Fruit fly (Drosophila melanogaster) whole organism, embryonic: Measurements from ENCODE around the gene Rsph1.

Source experiments
- Atf3 ChIP-seq: fragments of 200-800 bp; sonication (Bioruptor generic); optimal IDR thresholded peaks from 3 replicates; lab custom pipeline; 2016; ENCODE audit warnings: missing biosample characterization, missing genetic modification characterization
- CG10321 ChIP-seq: fragments of 200-800 bp; sonication (Bioruptor generic); IDR thresholded peaks from 2 replicates; pipeline ENCODE4 v1.3.6; 2022; ENCODE audit warnings: missing biosample characterization, missing genetic modification characterization
- CG10979 ChIP-seq: fragments of 200-800 bp; sonication (Bioruptor generic); optimal IDR thresholded peaks from 2 replicates; lab custom pipeline; 2018; ENCODE audit warnings: missing biosample characterization, mild to moderate bottlenecking, missing genetic modification characterization, moderate library complexity
- CG12299 ChIP-seq: fragments of 200-800 bp; sonication (Bioruptor generic); optimal IDR thresholded peaks from 2 replicates; lab custom pipeline; 2018; ENCODE audit warnings: missing biosample characterization, mild to moderate bottlenecking, missing genetic modification characterization
- CG13287 ChIP-seq: fragments of 200-800 bp; sonication (Bioruptor generic); IDR thresholded peaks from 2 replicates; pipeline ENCODE4 v1.3.6; 2022; ENCODE audit warnings: missing biosample characterization, missing genetic modification characterization; ENCODE audit not compliant: partially characterized antibody
- CG15601 ChIP-seq: fragments of 200-800 bp; sonication (Bioruptor generic); optimal IDR thresholded peaks from 3 replicates; lab custom pipeline; 2019; ENCODE audit warnings: missing biosample characterization, mild to moderate bottlenecking, missing genetic modification characterization, moderate library complexity
- CG1603 ChIP-seq: fragments of 200-800 bp; sonication (Bioruptor generic); optimal IDR thresholded peaks from 2 replicates; lab custom pipeline; 2019; ENCODE audit warnings: missing biosample characterization, mild to moderate bottlenecking, missing genetic modification characterization, moderate library complexity
- CG2129 ChIP-seq: fragments of 200-800 bp; sonication (Bioruptor generic); IDR thresholded peaks from 2 replicates; pipeline ENCODE4 v1.3.6; 2022; ENCODE audit warnings: missing biosample characterization, missing genetic modification characterization; ENCODE audit not compliant: partially characterized antibody
- CG3163 ChIP-seq: fragments of 200-800 bp; sonication (Bioruptor generic); optimal IDR thresholded peaks from 3 replicates; lab custom pipeline; 2016; ENCODE audit warnings: missing biosample characterization, missing genetic modification characterization
- CG4404 ChIP-seq: fragments of 200-800 bp; sonication (Bioruptor generic); IDR thresholded peaks from 2 replicates; pipeline ENCODE4 v1.3.6; 2022; ENCODE audit warnings: missing biosample characterization, missing genetic modification characterization
- CG4820 ChIP-seq: fragments of 200-800 bp; sonication (Bioruptor generic); optimal IDR thresholded peaks from 3 replicates; lab custom pipeline; 2016; ENCODE audit warnings: missing biosample characterization, missing genetic modification characterization
- CG5180 ChIP-seq: fragments of 200-800 bp; sonication (Bioruptor generic); optimal IDR thresholded peaks from 3 replicates; lab custom pipeline; 2017; ENCODE audit warnings: missing biosample characterization, missing genetic modification characterization, mild to moderate bottlenecking, moderate library complexity, missing genetic modification reagents
- CG5245 ChIP-seq: fragments of 200-800 bp; sonication (Bioruptor generic); optimal IDR thresholded peaks from 3 replicates; lab custom pipeline; 2016; ENCODE audit warnings: missing biosample characterization, missing genetic modification characterization
- CG7963 ChIP-seq: fragments of 200-800 bp; sonication (Bioruptor generic); IDR thresholded peaks from 3 replicates; pipeline ENCODE4 v1.3.6; 2022; ENCODE audit warnings: missing biosample characterization, missing genetic modification characterization; ENCODE audit not compliant: partially characterized antibody
- CTCF ChIP-seq: fragments of 200-800 bp; sonication (Bioruptor generic); optimal IDR thresholded peaks from 2 replicates; lab custom pipeline; 2017; ENCODE audit warnings: missing biosample characterization, mild to moderate bottlenecking, missing genetic modification characterization, moderate library complexity
- Chrac-16 ChIP-seq: fragments of 200-800 bp; sonication (Bioruptor generic); optimal IDR thresholded peaks from 3 replicates; lab custom pipeline; 2016; ENCODE audit warnings: missing biosample characterization, missing genetic modification characterization
- Drgx ChIP-seq: fragments of 200-800 bp; sonication (Bioruptor generic); IDR thresholded peaks from 2 replicates; pipeline ENCODE4 v1.3.6; 2022; ENCODE audit warnings: missing biosample characterization, missing genetic modification characterization
- E2f1 ChIP-seq: fragments of 200-800 bp; sonication (Bioruptor generic); IDR thresholded peaks from 2 replicates; pipeline ENCODE4 v1.3.6; 2022; ENCODE audit warnings: missing biosample characterization, missing genetic modification characterization
- E2f2 ChIP-seq: fragments of 200-800 bp; sonication (Bioruptor generic); IDR thresholded peaks from 2 replicates; pipeline ENCODE4 v1.3.6; 2022; ENCODE audit warnings: missing biosample characterization, missing genetic modification characterization
- Elba2 ChIP-seq: fragments of 200-800 bp; sonication (Bioruptor generic); optimal IDR thresholded peaks from 3 replicates; lab custom pipeline; 2016; ENCODE audit warnings: missing biosample characterization, missing genetic modification characterization
- Ets97D ChIP-seq: fragments of 200-800 bp; sonication (Bioruptor generic); optimal IDR thresholded peaks from 3 replicates; lab custom pipeline; 2016; ENCODE audit warnings: missing biosample characterization, missing genetic modification characterization
- Mes4 ChIP-seq: fragments of 200-800 bp; sonication (Bioruptor generic); optimal IDR thresholded peaks from 2 replicates; lab custom pipeline; 2016; ENCODE audit warnings: missing biosample characterization, missing genetic modification characterization
- NC2β ChIP-seq: fragments of 200-800 bp; sonication (Bioruptor generic); optimal IDR thresholded peaks from 2 replicates; lab custom pipeline; 2016; ENCODE audit warnings: missing biosample characterization, missing genetic modification characterization
- Nf-YB ChIP-seq: fragments of 200-800 bp; sonication (Bioruptor generic); optimal IDR thresholded peaks from 3 replicates; lab custom pipeline; 2019; ENCODE audit warnings: missing biosample characterization, mild to moderate bottlenecking, missing genetic modification characterization, moderate library complexity
- Ravus ChIP-seq: fragments of 200-800 bp; sonication (Bioruptor generic); IDR thresholded peaks from 2 replicates; pipeline ENCODE4 v1.3.6; 2022; ENCODE audit warnings: missing biosample characterization, missing genetic modification characterization
- Taf1 ChIP-seq: fragments of 200-800 bp; sonication (Bioruptor generic); IDR thresholded peaks from 2 replicates; pipeline ENCODE4 v1.3.6; 2022; ENCODE audit warnings: missing biosample characterization, missing genetic modification characterization
- Tbp ChIP-seq: fragments of >200 bp; optimal IDR thresholded peaks from 2 replicates; lab custom pipeline; 2018; ENCODE audit warnings: missing biosample characterization, missing genetic modification characterization
- bbx ChIP-seq: fragments of 200-800 bp; sonication (Bioruptor generic); IDR thresholded peaks from 2 replicates; pipeline ENCODE4 v1.3.6; 2022; ENCODE audit warnings: missing biosample characterization, missing genetic modification characterization; ENCODE audit not compliant: partially characterized antibody
- br ChIP-seq: fragments of >200 bp; optimal IDR thresholded peaks from 2 replicates; lab custom pipeline; 2017
- caup ChIP-seq: fragments of 200-800 bp; sonication (Bioruptor generic); optimal IDR thresholded peaks from 3 replicates; lab custom pipeline; 2017; ENCODE audit warnings: missing biosample characterization, mild to moderate bottlenecking, missing genetic modification characterization, moderate library complexity; ENCODE audit not compliant: severe bottlenecking
- chinmo ChIP-seq: fragments of 200-800 bp; sonication (Bioruptor generic); IDR thresholded peaks from 4 replicates; pipeline ENCODE4 v1.3.6; 2022; ENCODE audit warnings: missing biosample characterization, missing genetic modification characterization; ENCODE audit not compliant: partially characterized antibody
- ci ChIP-seq: fragments of 200-800 bp; sonication (Bioruptor generic); IDR thresholded peaks from 3 replicates; pipeline ENCODE4 v1.3.6; 2022; ENCODE audit warnings: missing biosample characterization, missing genetic modification characterization
- dmrt99B ChIP-seq: fragments of 200-800 bp; sonication (Bioruptor generic); optimal IDR thresholded peaks from 2 replicates; lab custom pipeline; 2018; ENCODE audit warnings: missing biosample characterization, mild to moderate bottlenecking, missing genetic modification characterization, moderate library complexity
- dpn ChIP-seq, 2 experiments: fragments of 200-800 bp; sonication (Bioruptor generic); optimal IDR thresholded peaks; 3 replicates each; lab custom pipeline; 2016; ENCODE audit warnings: missing biosample characterization in 2 of 2, missing genetic modification characterization in 2 of 2
- ftz-f1 ChIP-seq: fragments of 200-800 bp; sonication (Bioruptor generic); optimal IDR thresholded peaks from 2 replicates; lab custom pipeline; 2016; ENCODE audit warnings: missing biosample characterization, missing genetic modification characterization
- gro ChIP-seq: fragments of 200-800 bp; sonication (Bioruptor generic); optimal IDR thresholded peaks from 2 replicates; lab custom pipeline; 2016; ENCODE audit warnings: missing biosample characterization, missing genetic modification characterization
- hbn ChIP-seq: fragments of 200-800 bp; sonication (Bioruptor generic); IDR thresholded peaks from 2 replicates; pipeline ENCODE4 v1.3.6; 2022; ENCODE audit warnings: missing biosample characterization, missing genetic modification characterization; ENCODE audit not compliant: partially characterized antibody
- kni ChIP-seq: fragments of 200-800 bp; sonication (Bioruptor generic); optimal IDR thresholded peaks from 3 replicates; lab custom pipeline; 2017; ENCODE audit warnings: mild to moderate bottlenecking, missing biosample characterization, missing genetic modification reagents, missing genetic modification characterization
- knrl ChIP-seq: fragments of 200-800 bp; sonication (Bioruptor generic); IDR thresholded peaks from 3 replicates; pipeline ENCODE4 v1.3.6; 2022; ENCODE audit warnings: missing biosample characterization, missing genetic modification characterization; ENCODE audit not compliant: partially characterized antibody
- lab ChIP-seq: fragments of 200-800 bp; sonication (Bioruptor generic); optimal IDR thresholded peaks from 3 replicates; lab custom pipeline; 2017; ENCODE audit warnings: missing biosample characterization, missing genetic modification characterization, mild to moderate bottlenecking, moderate library complexity, missing genetic modification reagents
- lilli ChIP-seq: fragments of 200-800 bp; sonication (Bioruptor generic); optimal IDR thresholded peaks from 3 replicates; lab custom pipeline; 2016; ENCODE audit warnings: missing biosample characterization, missing genetic modification characterization
- maf-S ChIP-seq: fragments of 200-800 bp; sonication (Bioruptor generic); optimal IDR thresholded peaks from 2 replicates; lab custom pipeline; 2016; ENCODE audit warnings: missing biosample characterization, missing genetic modification characterization
- mam ChIP-seq: fragments of 200-800 bp; sonication (Bioruptor generic); optimal IDR thresholded peaks from 3 replicates; lab custom pipeline; 2016; ENCODE audit warnings: missing biosample characterization, missing genetic modification characterization
- mld ChIP-seq: fragments of 200-800 bp; sonication (Bioruptor generic); IDR thresholded peaks from 3 replicates; pipeline ENCODE4 v1.3.6; 2022; ENCODE audit warnings: missing biosample characterization, missing genetic modification characterization; ENCODE audit not compliant: partially characterized antibody
- row ChIP-seq: fragments of 200-800 bp; sonication (Bioruptor generic); IDR thresholded peaks from 3 replicates; pipeline ENCODE4 v1.3.6; 2022; ENCODE audit warnings: missing biosample characterization, missing genetic modification characterization
- sug ChIP-seq: fragments of 200-800 bp; optimal IDR thresholded peaks from 2 replicates; lab custom pipeline; 2019; ENCODE audit warnings: missing biosample characterization, mild to moderate bottlenecking, missing genetic modification characterization, moderate library complexity
- tx ChIP-seq: fragments of 200-800 bp; sonication (Bioruptor generic); optimal IDR thresholded peaks from 2 replicates; lab custom pipeline; 2016; ENCODE audit warnings: missing biosample characterization, missing genetic modification characterization
- unc-4 ChIP-seq: fragments of 200-800 bp; sonication (Bioruptor generic); IDR thresholded peaks from 2 replicates; pipeline ENCODE4 v1.3.6; 2022; ENCODE audit warnings: missing biosample characterization, missing genetic modification characterization; ENCODE audit not compliant: partially characterized antibody
- zfh2 ChIP-seq: fragments of 200-800 bp; sonication (Bioruptor generic); optimal IDR thresholded peaks from 2 replicates; lab custom pipeline; 2016; ENCODE audit warnings: missing biosample characterization, missing genetic modification characterization

The Rsph1 gene

dm6 chr2L:13219281-13220092, 36.2 kb downstream of the Rsph1 start, which contains the start of the genes CG9426 and mRF1 (continued):
- peak; percentile 10 for TF ChIP-seq tx (GFP tag; lab: Kevin White, UChicago)
- peak; percentile 84 for TF ChIP-seq Nf-YB
- TF ChIP-seq dmrt99B (tag; lab: Kevin White, UChicago) = no peak
- no peak for TF ChIP-seq Atf3
- TF ChIP-seq lab (GFP tag; lab: Kevin White, UChicago) = no peak
- TF ChIP-seq CG5245 (GFP tag; lab: Kevin White, UChicago) = no peak
- peak; percentile 95 for TF ChIP-seq mld (GFP tag; lab: Robert Waterston, UW)
- TF ChIP-seq CG10979 = peak; percentile 13
- TF ChIP-seq CG4820 (GFP tag; lab: Kevin White, UChicago) = no peak
- no peak for TF ChIP-seq CG12299
- peak; percentile 62 for TF ChIP-seq lilli (GFP tag; lab: Kevin White, UChicago)
- no peak for TF ChIP-seq Tbp (GFP tag; lab: Kevin White, UChicago)
- no peak for TF ChIP-seq CG3163 (GFP tag; lab: Kevin White, UChicago)
- TF ChIP-seq Taf1 (GFP tag; lab: Robert Waterston, UW) = no peak
- TF ChIP-seq zfh2 (GFP tag; lab: Kevin White, UChicago) = peak; percentile 20
- TF ChIP-seq CG13287 (GFP tag; lab: Robert Waterston, UW) = peak; percentile 99
- TF ChIP-seq maf-S = no peak
- TF ChIP-seq Ets97D (GFP tag; lab: Kevin White, UChicago) = peak; percentile 63
- TF ChIP-seq sug (tag; lab: Kevin White, UChicago) = peak; percentile 50
- TF ChIP-seq Ravus = no peak
- no peak for TF ChIP-seq ftz-f1 (GFP tag; lab: Kevin White, UChicago)
- TF ChIP-seq CG2129 (GFP tag; lab: Robert Waterston, UW) = peak; percentile 85; the same call in 1 of the 2 replicates
- TF ChIP-seq Elba2 = peak; percentile 86
- peak; percentile 96 for TF ChIP-seq CG7963
- peak; percentile 17 to 24 for TF ChIP-seq dpn (GFP tag; optimal IDR thresholded peaks at IDR 0.05; lab: Kevin White, UChicago)
- TF ChIP-seq Mes4 (GFP tag; lab: Kevin White, UChicago) = no peak
- no peak for TF ChIP-seq ci (GFP tag; lab: Robert Waterston, UW)
- TF ChIP-seq bbx (GFP tag; lab: Robert Waterston, UW) = peak; percentile 97
- TF ChIP-seq CG15601 (tag; lab: Kevin White, UChicago) = peak; percentile 48
- peak; percentile 23 for TF ChIP-seq mam (GFP tag; lab: Kevin White, UChicago)
- TF ChIP-seq CG4404 (GFP tag; lab: Robert Waterston, UW) = no peak
- TF ChIP-seq Drgx (GFP tag; lab: Robert Waterston, UW) = no peak
- no peak for TF ChIP-seq CG10321 (GFP tag; lab: Robert Waterston, UW)
- TF ChIP-seq unc-4 = peak; percentile 98
- TF ChIP-seq chinmo (GFP tag; lab: Robert Waterston, UW) = peak; percentile 98
- peak; percentile 35 for TF ChIP-seq gro (GFP tag; lab: Kevin White, UChicago)
- peak; percentile 54 for TF ChIP-seq CG1603
- no peak for TF ChIP-seq br (lab: Kevin White, UChicago)
- TF ChIP-seq caup = peak; percentile 5
- peak; percentile 95 for TF ChIP-seq hbn
- no peak for TF ChIP-seq Chrac-16 (GFP tag; lab: Kevin White, UChicago)
- peak; percentile 1 for TF ChIP-seq NC2β (GFP tag; lab: Kevin White, UChicago)
- TF ChIP-seq CTCF = no peak
- TF ChIP-seq E2f1 = no peak
- peak; percentile 96 for TF ChIP-seq knrl
- no peak for TF ChIP-seq CG5180 (GFP tag; lab: Kevin White, UChicago)
- peak; percentile 23; the same call in 1 of the 2 replicates for TF ChIP-seq E2f2
- TF ChIP-seq kni (GFP tag; lab: Kevin White, UChicago) = peak; percentile 62
- TF ChIP-seq row (GFP tag; lab: Robert Waterston, UW) = peak; percentile 39; the same call in 1 of the 3 replicates
